Worm (Caenorhabditis elegans): ENCODE measurements around the gene C24F3.2.

C24F3.2 gene

DNA sequence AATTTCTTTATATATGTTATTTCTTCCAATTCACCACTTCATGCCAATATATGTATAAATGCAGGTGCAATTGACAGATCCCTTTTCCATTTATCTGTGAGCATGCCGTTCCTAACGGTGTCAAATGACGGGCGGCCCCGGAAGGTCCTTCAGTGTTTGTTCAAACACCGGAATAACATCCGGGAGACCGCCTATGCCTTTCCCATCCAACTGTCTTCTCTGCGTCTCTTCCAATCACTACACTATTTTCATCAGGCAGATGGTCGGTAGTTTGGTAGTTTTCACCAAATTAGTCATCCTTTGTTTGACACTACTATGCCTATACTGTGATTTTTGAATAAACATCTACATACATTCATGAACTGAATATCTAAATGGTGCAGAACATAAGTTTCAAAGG, 31.8 kb upstream of the C24F3.2 start:
- no peak for TF ChIP-seq gmeb-1 (tag; optimal IDR thresholded peaks at IDR 0.05)
- TF ChIP-seq lin-11 (tag; optimal IDR thresholded peaks at IDR 0.05), result no peak
- no peak for TF ChIP-seq alr-1 (tag; optimal IDR thresholded peaks at IDR 0.05)
- TF ChIP-seq unc-55 (GFP tag; optimal IDR thresholded peaks at IDR 0.05), result no peak
- no peak for TF ChIP-seq unc-62 (GFP tag; optimal IDR thresholded peaks at IDR 0.05)
- TF ChIP-seq ztf-1 (GFP tag; conservative IDR thresholded peaks at IDR 0.05), result no peak
- no peak for TF ChIP-seq nhr-77 (tag; optimal IDR thresholded peaks at IDR 0.05)
- TF ChIP-seq sma-3 (GFP tag; optimal IDR thresholded peaks at IDR 0.05), result no peak
- TF ChIP-seq sem-4 (tag; optimal IDR thresholded peaks at IDR 0.05), result no peak
- no peak for TF ChIP-seq nhr-25 (tag; optimal IDR thresholded peaks at IDR 0.05)
- TF ChIP-seq nhr-12 (tag; optimal IDR thresholded peaks at IDR 0.05), result no peak
- no peak for TF ChIP-seq ZK546.5 (tag; optimal IDR thresholded peaks at IDR 0.05)

DNA sequence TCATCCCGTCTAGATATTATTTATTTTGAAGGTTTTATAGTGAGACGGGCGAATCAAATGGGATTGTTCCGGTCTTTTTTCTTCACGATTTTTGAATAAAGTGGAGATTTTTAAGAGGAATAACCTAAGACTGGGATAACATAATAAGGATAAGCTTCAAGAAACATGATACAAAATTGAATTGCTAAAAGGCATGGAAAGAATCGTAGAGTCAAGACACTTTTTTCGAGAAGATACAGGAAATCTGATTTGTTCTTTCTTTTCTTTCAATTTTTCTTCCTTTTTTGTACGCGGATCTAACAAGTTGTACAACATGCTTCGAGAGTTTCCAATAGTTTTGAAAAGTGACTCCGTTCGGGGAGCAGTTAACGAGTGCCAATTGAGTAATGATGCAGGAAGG, 30.8 kb upstream of the C24F3.2 start:
- no peak for TF ChIP-seq Y55F3AM.14 (GFP tag; optimal IDR thresholded peaks at IDR 0.05)
- TF ChIP-seq sma-3 (GFP tag; optimal IDR thresholded peaks at IDR 0.05), result no peak
- no peak for TF ChIP-seq gmeb-1 (tag; optimal IDR thresholded peaks at IDR 0.05)

ce11 chrIV:10194345-10194744, 28.0 kb upstream of the C24F3.2 start, which contains the start of gene ptrg-1:
Gene ptrg-1, minus strand, starts transcription at chrIV:10194445.
- TF ChIP-seq nhr-11 (tag; optimal IDR thresholded peaks at IDR 0.05), result no peak
- no peak for TF ChIP-seq peb-1 (tag; optimal IDR thresholded peaks at IDR 0.05)
- no peak for TF ChIP-seq unc-39 (tag; optimal IDR thresholded peaks at IDR 0.05)
- TF ChIP-seq sem-4 (tag; optimal IDR thresholded peaks at IDR 0.05), result no peak
- no peak for TF ChIP-seq nhr-237 (tag; optimal IDR thresholded peaks at IDR 0.05)
- TF ChIP-seq nhr-23 (tag; optimal IDR thresholded peaks at IDR 0.05), result no peak
- no peak for TF ChIP-seq mdl-1 (tag; optimal IDR thresholded peaks at IDR 0.05)
- TF ChIP-seq gmeb-1 (tag; optimal IDR thresholded peaks at IDR 0.05), result no peak
- TF ChIP-seq ama-1 (optimal IDR thresholded peaks at IDR 0.05), result no peak
- no peak for TF ChIP-seq lin-11 (tag; optimal IDR thresholded peaks at IDR 0.05)
- no peak for TF ChIP-seq ceh-82 (tag; optimal IDR thresholded peaks at IDR 0.05)
- no peak for TF ChIP-seq zag-1 (tag; optimal IDR thresholded peaks at IDR 0.05)
- no peak for TF ChIP-seq nhr-12 (tag; optimal IDR thresholded peaks at IDR 0.05)

- TF ChIP-seq egl-27 (tag; optimal IDR thresholded peaks at IDR 0.05) (no peak), unc-39 (tag; optimal IDR thresholded peaks at IDR 0.05) (no peak), nhr-11 (tag; optimal IDR thresholded peaks at IDR 0.05) (no peak), mab-5 (tag; optimal IDR thresholded peaks at IDR 0.05) (no peak), nhr-77 (tag; optimal IDR thresholded peaks at IDR 0.05) (no peak), ztf-11 (tag; optimal IDR thresholded peaks at IDR 0.05) (no peak), crh-2 (tag; optimal IDR thresholded peaks at IDR 0.05) (no peak), aly-2 (tag; optimal IDR thresholded peaks at IDR 0.05) (no peak), gmeb-1 (tag; optimal IDR thresholded peaks at IDR 0.05) (no peak), nhr-12 (tag; optimal IDR thresholded peaks at IDR 0.05) (no peak)
These were observed 24.9 kb upstream of the C24F3.2 start, which contains the start of gene gon-4 for ce11 chrIV:10197317-10197867. Gene gon-4, plus strand, starts transcription at chrIV:10197817.

DNA sequence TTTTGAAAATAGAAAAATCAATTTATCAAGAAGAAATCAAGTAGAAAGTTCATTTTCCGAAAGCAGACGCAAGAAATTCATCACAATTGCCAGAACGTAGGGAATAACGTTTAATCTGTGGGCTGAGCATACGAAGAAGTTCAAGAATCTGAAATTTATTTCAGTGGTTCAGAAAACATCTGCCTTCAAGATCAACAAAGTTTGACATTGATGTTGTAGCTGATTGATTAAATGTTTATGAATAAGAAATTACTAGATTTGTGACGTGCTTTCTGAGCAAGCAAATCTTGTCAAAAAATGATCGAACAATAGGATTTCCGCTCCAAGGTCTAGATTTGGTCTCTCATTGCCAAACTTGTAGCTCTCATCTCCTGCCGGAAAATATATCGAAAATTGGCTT, 16.2 kb upstream of the C24F3.2 start, which contains the start of gene K04D7.6:
TSS of gene K04D7.6 (minus strand) at position 101 of the 400 bp plus-strand sequence.
- TF ChIP-seq mbf-1 (tag; optimal IDR thresholded peaks at IDR 0.05), result no peak
- TF ChIP-seq ZK546.5 (tag; optimal IDR thresholded peaks at IDR 0.05), result no peak
- no peak for TF ChIP-seq nhr-77 (tag; optimal IDR thresholded peaks at IDR 0.05)
- TF ChIP-seq nhr-21 (tag; optimal IDR thresholded peaks at IDR 0.05), result no peak
- TF ChIP-seq ztf-1 (GFP tag; conservative IDR thresholded peaks at IDR 0.05), result no peak
- no peak for TF ChIP-seq nhr-237 (tag; optimal IDR thresholded peaks at IDR 0.05)
- TF ChIP-seq peb-1 (tag; optimal IDR thresholded peaks at IDR 0.05), result no peak
- no peak for TF ChIP-seq sma-9 (GFP tag; optimal IDR thresholded peaks at IDR 0.05)
- no peak for TF ChIP-seq sma-9 (tag; optimal IDR thresholded peaks at IDR 0.05)
- TF ChIP-seq nhr-11 (tag; optimal IDR thresholded peaks at IDR 0.05), result no peak
- no peak for TF ChIP-seq nhr-25 (tag; optimal IDR thresholded peaks at IDR 0.05)
- TF ChIP-seq crh-2 (tag; optimal IDR thresholded peaks at IDR 0.05), result no peak

DNA sequence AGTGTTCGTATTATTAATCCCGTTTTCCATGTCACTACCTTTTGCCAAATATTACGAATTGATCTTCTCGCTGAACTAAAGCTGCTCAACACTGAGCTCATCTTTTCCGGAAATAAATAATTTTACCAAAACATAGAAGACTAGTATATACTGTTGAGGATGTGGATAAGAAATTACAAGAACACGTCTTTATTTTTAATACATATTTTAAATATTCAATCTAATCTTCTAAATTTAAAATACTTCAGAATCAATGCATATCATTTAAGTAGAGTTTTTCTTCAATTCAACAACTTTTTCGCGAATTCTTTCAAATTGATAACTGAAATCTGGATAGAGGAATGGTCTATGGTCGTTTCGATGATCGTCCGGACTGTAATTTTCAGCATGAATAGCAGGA, 7.5 kb upstream of the C24F3.2 start, which contains the start of gene abt-1:
TSS of gene abt-1 (minus strand) at position 101 of the 400 bp plus-strand sequence.
- no peak for TF ChIP-seq lin-11 (tag; optimal IDR thresholded peaks at IDR 0.05)
- no peak for TF ChIP-seq snpc-4 (tag; optimal IDR thresholded peaks at IDR 0.05)
- no peak for TF ChIP-seq lsy-2 (tag; optimal IDR thresholded peaks at IDR 0.05)
- no peak for TF ChIP-seq unc-62 (GFP tag; optimal IDR thresholded peaks at IDR 0.05)
- TF ChIP-seq ceh-16 (tag; optimal IDR thresholded peaks at IDR 0.05), result no peak
- no peak for TF ChIP-seq unc-39 (tag; optimal IDR thresholded peaks at IDR 0.05)
- no peak for TF ChIP-seq nhr-129 (tag; optimal IDR thresholded peaks at IDR 0.05)
- TF ChIP-seq sma-9 (GFP tag; optimal IDR thresholded peaks at IDR 0.05), result no peak
- no peak for TF ChIP-seq sma-9 (tag; optimal IDR thresholded peaks at IDR 0.05)
- TF ChIP-seq sma-3 (GFP tag; optimal IDR thresholded peaks at IDR 0.05), result no peak
- TF ChIP-seq nhr-12 (tag; optimal IDR thresholded peaks at IDR 0.05), result no peak
- no peak for TF ChIP-seq gmeb-1 (tag; optimal IDR thresholded peaks at IDR 0.05)
- TF ChIP-seq zag-1 (tag; optimal IDR thresholded peaks at IDR 0.05), result no peak
- TF ChIP-seq nhr-10 (tag; optimal IDR thresholded peaks at IDR 0.05), result no peak
